Worm (Caenorhabditis elegans) whole organism, L4 larva: ENCODE results near the gene str-47.

Experiments
- F49E8.2 ChIP-seq: sonication (generic microtip); optimal IDR thresholded peaks from 2 replicates; lab custom pipeline; 2016; ENCODE audit warnings: missing compliant biosample characterization, mild to moderate bottlenecking, missing genetic modification characterization, borderline replicate concordance
- R02D3.7 ChIP-seq: fragments of 150-350 bp; sonication (generic microtip); optimal IDR thresholded peaks from 3 replicates; lab custom pipeline; 2014; ENCODE audit warnings: missing biosample characterization, missing genetic modification characterization
- T20F7.1 ChIP-seq: fragments of 200-800 bp; sonication (Bioruptor generic); optimal IDR thresholded peaks from 2 replicates; lab custom pipeline; 2018; ENCODE audit warnings: mild to moderate bottlenecking, missing genetic modification characterization, missing compliant biosample characterization
- ZK337.2 ChIP-seq: fragments of 200-800 bp; sonication (Bioruptor generic); IDR thresholded peaks from 2 replicates; pipeline ENCODE4 v1.3.6; 2022; ENCODE audit warnings: missing genetic modification reagents, missing genetic modification characterization, missing compliant biosample characterization
- aha-1 ChIP-seq: fragments of 150-350 bp; peaks from one replicate; lab custom pipeline; 2014; ENCODE audit warnings: missing biosample characterization, missing genetic modification characterization
- aly-2 ChIP-seq: sonication (generic microtip); optimal IDR thresholded peaks from 2 replicates; lab custom pipeline; 2018; ENCODE audit warnings: missing biosample characterization, missing genetic modification characterization
- ceh-20 ChIP-seq: fragments of 200-800 bp; sonication (Bioruptor generic); IDR thresholded peaks from 2 replicates; pipeline ENCODE4 v1.3.6; 2022; ENCODE audit warnings: missing genetic modification reagents, missing genetic modification characterization, missing compliant biosample characterization
- ceh-28 ChIP-seq: fragments of 150-350 bp; optimal IDR thresholded peaks from 2 replicates; lab custom pipeline; 2014; ENCODE audit warnings: missing biosample characterization, missing genetic modification reagents, missing genetic modification characterization
- ceh-44 ChIP-seq: fragments of 200-800 bp; sonication (Bioruptor generic); IDR thresholded peaks from 2 replicates; pipeline ENCODE4 v1.3.6; 2022; ENCODE audit warnings: missing genetic modification reagents, missing genetic modification characterization, missing compliant biosample characterization
- daf-19 ChIP-seq: fragments of 200-800 bp; sonication (Bioruptor generic); conservative IDR thresholded peaks from 2 replicates; pipeline ENCODE4 v1.3.6; 2022; ENCODE audit warnings: missing genetic modification characterization, missing compliant biosample characterization
- duxl-1 ChIP-seq: sonication (generic microtip); optimal IDR thresholded peaks from 2 replicates; lab custom pipeline; 2016; ENCODE audit warnings: mild to moderate bottlenecking, missing genetic modification characterization, moderate library complexity, missing compliant biosample characterization; ENCODE audit not compliant: poor library complexity
- egl-43 ChIP-seq: fragments of 200-800 bp; sonication (Bioruptor generic); IDR thresholded peaks from 2 replicates; pipeline ENCODE4 v1.3.6; 2022; ENCODE audit warnings: missing genetic modification reagents, missing genetic modification characterization, missing compliant biosample characterization
- fkh-10 ChIP-seq: fragments of 150-350 bp; optimal IDR thresholded peaks from 2 replicates; lab custom pipeline; 2014; ENCODE audit warnings: missing biosample characterization, missing genetic modification reagents, missing genetic modification characterization
- gei-8 ChIP-seq: fragments of 200-800 bp; sonication (Bioruptor generic); optimal IDR thresholded peaks from 2 replicates; lab custom pipeline; 2018; ENCODE audit warnings: mild to moderate bottlenecking, missing genetic modification characterization, missing compliant biosample characterization
- hlh-11 ChIP-seq: fragments of 200-800 bp; sonication (Bioruptor generic); optimal IDR thresholded peaks from 2 replicates; lab custom pipeline; 2018; ENCODE audit warnings: mild to moderate bottlenecking, missing genetic modification characterization, missing compliant biosample characterization
- jun-1 ChIP-seq: fragments of 150-350 bp; optimal IDR thresholded peaks from 2 replicates; lab custom pipeline; 2014; ENCODE audit warnings: missing biosample characterization, missing genetic modification reagents, missing genetic modification characterization
- lin-15B ChIP-seq: fragments of 150-350 bp; sonication (generic microtip); optimal IDR thresholded peaks from 3 replicates; lab custom pipeline; 2014; ENCODE audit warnings: missing biosample characterization, missing genetic modification characterization
- lin-39 ChIP-seq: fragments of 150-350 bp; optimal IDR thresholded peaks from 2 replicates; lab custom pipeline; 2014; ENCODE audit warnings: missing biosample characterization, missing genetic modification reagents, missing genetic modification characterization
- mdl-1 ChIP-seq, 2 experiments: fragments of 150-350 bp in 1 of 2; sonication (generic microtip) in 1 of 2; optimal IDR thresholded peaks; 2 replicates each; lab custom pipeline; 2014 to 2017; ENCODE audit warnings: missing biosample characterization in 2 of 2, missing genetic modification characterization in 2 of 2
- mep-1 ChIP-seq: fragments of 150-350 bp; sonication (generic microtip); optimal IDR thresholded peaks from 3 replicates; lab custom pipeline; 2014; ENCODE audit warnings: missing biosample characterization, missing genetic modification characterization
- mxl-2 ChIP-seq: fragments of 200-800 bp; sonication (Bioruptor generic); conservative IDR thresholded peaks from 2 replicates; pipeline ENCODE4 v1.3.6; 2022; ENCODE audit warnings: missing genetic modification reagents, missing genetic modification characterization, missing compliant biosample characterization
- nhr-10 ChIP-seq: fragments of 150-350 bp; optimal IDR thresholded peaks from 2 replicates; lab custom pipeline; 2014; ENCODE audit warnings: missing biosample characterization, missing genetic modification characterization
- nhr-102 ChIP-seq: sonication (generic microtip); optimal IDR thresholded peaks from 2 replicates; lab custom pipeline; 2016; ENCODE audit warnings: mild to moderate bottlenecking, missing genetic modification characterization, moderate library complexity, missing compliant biosample characterization
- nhr-25 ChIP-seq: sonication (generic microtip); optimal IDR thresholded peaks from 2 replicates; lab custom pipeline; 2017; ENCODE audit warnings: missing genetic modification characterization, mild to moderate bottlenecking, missing compliant biosample characterization, antibody characterized with exemption, moderate library complexity, borderline replicate concordance; ENCODE audit not compliant: insufficient read depth
- nhr-41 ChIP-seq: fragments of 200-800 bp; sonication (Bioruptor generic); IDR thresholded peaks from 2 replicates; pipeline ENCODE4 v1.3.6; 2022; ENCODE audit warnings: missing genetic modification reagents, missing genetic modification characterization, missing compliant biosample characterization
- nhr-48 ChIP-seq: sonication (generic microtip); optimal IDR thresholded peaks from 2 replicates; lab custom pipeline; 2016; ENCODE audit warnings: mild to moderate bottlenecking, missing genetic modification characterization, missing compliant biosample characterization
- nhr-77 ChIP-seq: fragments of 150-350 bp; optimal IDR thresholded peaks from 2 replicates; lab custom pipeline; 2014; ENCODE audit warnings: missing biosample characterization, missing genetic modification characterization
- pha-4 ChIP-seq, 2 experiments: fragments of 150-350 bp in 1 of 2; fragments of 200-800 bp in 1 of 2; sonication (Bioruptor generic) in 1 of 2; IDR thresholded peaks in 1 of 2; optimal IDR thresholded peaks in 1 of 2; 2 replicates each; pipeline versions ENCODE4 v1.3.6 to Lab custom; 2014 to 2022; ENCODE audit warnings: missing genetic modification characterization in 2 of 2, missing genetic modification reagents in 2 of 2, missing biosample characterization in 1 of 2, missing compliant biosample characterization in 1 of 2
- saeg-2 ChIP-seq: fragments of 200-800 bp; sonication (Bioruptor generic); IDR thresholded peaks from 2 replicates; pipeline ENCODE4 v1.3.6; 2022; ENCODE audit warnings: missing genetic modification reagents, missing genetic modification characterization, missing compliant biosample characterization
- tag-97 ChIP-seq: fragments of 200-800 bp; sonication (Bioruptor generic); IDR thresholded peaks from 2 replicates; pipeline ENCODE4 v1.3.6; 2022; ENCODE audit warnings: missing genetic modification characterization, missing compliant biosample characterization
- unc-39 ChIP-seq: sonication (generic microtip); optimal IDR thresholded peaks from 2 replicates; lab custom pipeline; 2017; ENCODE audit warnings: missing biosample characterization, missing genetic modification characterization
- unc-62 ChIP-seq, 3 experiments: fragments of 150-350 bp in 1 of 3; sonication (generic microtip); optimal IDR thresholded peaks in 2 of 3; peaks in 1 of 3; 1 replicate in 1 of 3; 2 replicates in 2 of 3; lab custom pipeline; 2014 to 2017; ENCODE audit warnings: missing biosample characterization in 3 of 3, missing genetic modification characterization in 3 of 3, missing genetic modification reagents in 3 of 3, missing genotype in 1 of 3

Gene str-47

ce11 chrV:7629504-7629903 lies 16.1 kb upstream of the str-47 start, which contains the start of gene srd-30:
srd-30 (plus strand) TSS chrV:7629804.
- TF ChIP-seq nhr-41 (GFP tag; lab: Robert Waterston, UW) (no peak), egl-43 (GFP tag; lab: Robert Waterston, UW) (no peak)

ce11 chrV:7631732-7632131 lies 13.8 kb upstream of the str-47 start, which contains the start of gene srd-25:
srd-25 (plus strand) TSS chrV:7632032.
- no peak for TF ChIP-seq ZK337.2 (GFP tag; lab: Robert Waterston, UW)
- no peak for TF ChIP-seq nhr-25 (tag; lab: Kevin White, UChicago)
- TF ChIP-seq mep-1 (tag; lab: Kevin White, UChicago): no peak
- TF ChIP-seq unc-62 (GFP tag; optimal IDR thresholded peaks at IDR 0.05 in 1 of 2; lab: Kevin White, UChicago): no peak
- TF ChIP-seq unc-62 (tag; optimal IDR thresholded peaks at IDR 0.05; lab: Kevin White, UChicago): no peak
- no peak for TF ChIP-seq F49E8.2 (tag; lab: Kevin White, UChicago)
- TF ChIP-seq aha-1 (tag; lab: Kevin White, UChicago): peak; percentile 6
- no peak for TF ChIP-seq ceh-20

ce11 chrV:7634657-7635056 lies 10.9 kb upstream of the str-47 start, which contains the start of gene srd-31:
srd-31 (minus strand) TSS chrV:7634757.
- TF ChIP-seq ceh-28 (tag; lab: Kevin White, UChicago): no peak
- no peak for TF ChIP-seq aha-1 (tag; lab: Kevin White, UChicago)
- TF ChIP-seq ceh-44 (GFP tag; lab: Robert Waterston, UW): no peak
- TF ChIP-seq fkh-10: no peak
- no peak for TF ChIP-seq nhr-48
- TF ChIP-seq nhr-10 (tag; lab: Kevin White, UChicago): no peak
- TF ChIP-seq unc-39 (tag; lab: Kevin White, UChicago): no peak
- TF ChIP-seq lin-39: no peak
- TF ChIP-seq hlh-11 (tag; lab: Kevin White, UChicago): no peak
- no peak for TF ChIP-seq jun-1 (tag; lab: Kevin White, UChicago)
- no peak for TF ChIP-seq aly-2
- no peak for TF ChIP-seq mdl-1 (tag; optimal IDR thresholded peaks at IDR 0.05; lab: Kevin White, UChicago)
- TF ChIP-seq tag-97: no peak
- no peak for TF ChIP-seq unc-62 (GFP tag; optimal IDR thresholded peaks at IDR 0.05 in 1 of 2; lab: Kevin White, UChicago)
- no peak for TF ChIP-seq unc-62 (tag; optimal IDR thresholded peaks at IDR 0.05; lab: Kevin White, UChicago)
- TF ChIP-seq lin-15B (tag; lab: Kevin White, UChicago): no peak
- no peak for TF ChIP-seq saeg-2 (GFP tag; lab: Robert Waterston, UW)
- TF ChIP-seq R02D3.7 (tag; lab: Kevin White, UChicago): no peak

- TF ChIP-seq aha-1 (tag; lab: Kevin White, UChicago) (peak; percentile 45), daf-19 (no peak)
These were observed 10.1 kb upstream of the str-47 start, which contains the start of gene srd-29 for ce11 chrV:7635469-7635868. srd-29 (plus strand) TSS chrV:7635769.

- TF ChIP-seq nhr-77 (no peak), gei-8 (GFP tag; lab: Kevin White, UChicago) (no peak), duxl-1 (tag; lab: Kevin White, UChicago) (no peak)
These were observed 7.8 kb upstream of the str-47 start, which contains the start of gene clec-45 for ce11 chrV:7637801-7638200. clec-45 (plus strand) TSS chrV:7638101.

ce11 chrV:7639356-7639755 lies 6.2 kb upstream of the str-47 start:
- no peak for TF ChIP-seq lin-39
- peak; percentile 78 for TF ChIP-seq aha-1 (tag; lab: Kevin White, UChicago)
- no peak for TF ChIP-seq pha-4 (GFP tag; IDR thresholded peaks at IDR 0.05; lab: Robert Waterston, UW)
- no peak for TF ChIP-seq pha-4 (tag; optimal IDR thresholded peaks at IDR 0.05; lab: Kevin White, UChicago)
- no peak for TF ChIP-seq T20F7.1 (GFP tag; lab: Kevin White, UChicago)
- no peak for TF ChIP-seq F49E8.2 (tag; lab: Kevin White, UChicago)
- TF ChIP-seq unc-62 (GFP tag; optimal IDR thresholded peaks at IDR 0.05 in 1 of 2; lab: Kevin White, UChicago): peak in 1 of 2 experiments; percentile 76
- TF ChIP-seq unc-62 (tag; optimal IDR thresholded peaks at IDR 0.05; lab: Kevin White, UChicago): no peak
- TF ChIP-seq mxl-2 (GFP tag; lab: Robert Waterston, UW): no peak
- no peak for TF ChIP-seq nhr-102 (tag; lab: Kevin White, UChicago)
